Worm (Caenorhabditis elegans) whole organism, young adult: ENCODE measurements around the gene ceh-31.

Source experiments
- Y67H2A.10 ChIP-seq: fragments of 200-800 bp; sonication (Bioruptor generic); conservative IDR thresholded peaks from 2 replicates; pipeline ENCODE4 v1.3.6; 2022; ENCODE audit warnings: missing genetic modification reagents, missing genetic modification characterization, missing compliant biosample characterization
- tbx-9 ChIP-seq: sonication (generic microtip); optimal IDR thresholded peaks from 2 replicates; lab custom pipeline; 2016; ENCODE audit warnings: borderline replicate concordance, missing genetic modification characterization, inconsistent platforms, missing compliant biosample characterization

DNA sequence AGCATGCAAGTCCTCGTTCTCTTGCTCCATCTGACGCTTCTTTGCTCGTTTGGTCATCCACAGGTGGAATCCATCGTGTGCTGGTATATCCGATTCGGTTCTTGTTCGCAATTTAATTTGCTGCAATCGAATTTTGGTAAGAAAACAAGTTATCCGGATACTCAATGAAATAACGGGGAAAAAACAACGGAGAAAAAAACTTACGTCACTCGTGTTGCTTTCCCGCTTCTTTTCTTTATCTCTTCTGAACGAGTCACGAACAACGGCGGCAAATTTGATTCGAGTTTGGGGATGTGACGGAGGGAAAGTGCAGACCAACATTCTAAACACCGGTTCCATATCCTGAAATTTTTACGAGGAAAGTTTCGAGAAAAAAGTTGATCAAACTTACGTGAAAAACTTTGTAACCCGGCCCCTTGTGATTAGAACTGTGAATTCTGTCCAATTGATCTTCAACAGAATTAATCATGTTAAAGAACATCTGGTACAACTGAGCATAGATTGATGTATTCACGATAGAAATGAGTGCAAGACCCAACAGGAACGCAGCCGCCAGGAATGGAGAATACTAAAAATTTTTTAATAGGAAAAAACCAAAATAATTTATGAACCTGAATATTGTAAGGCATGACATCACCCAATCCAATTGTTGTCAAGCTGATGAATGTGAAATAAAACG is 18.8 kb downstream of the ceh-31 start:
- TF ChIP-seq tbx-9 (tag; lab: Kevin White, UChicago) (no peak), Y67H2A.10 (GFP tag; lab: Robert Waterston, UW) (no peak)
